Worm (Caenorhabditis elegans) whole organism, young adult: ENCODE data around the gene riok-3.

ENCODE experiments used
- B0261.1 ChIP-seq: sonication (generic microtip); optimal IDR thresholded peaks from 2 replicates; lab custom pipeline; 2016; ENCODE audit warnings: mild to moderate bottlenecking, missing genetic modification characterization, moderate library complexity, missing compliant biosample characterization
- B0336.3 ChIP-seq: fragments of 200-800 bp; sonication (Bioruptor generic); IDR thresholded peaks from 2 replicates; pipeline ENCODE4 v1.3.6; 2022; ENCODE audit warnings: missing genetic modification characterization, missing compliant biosample characterization
- C17E4.6 ChIP-seq: fragments of 200-800 bp; sonication (Bioruptor generic); IDR thresholded peaks from 2 replicates; pipeline ENCODE4 v1.3.6; 2022; ENCODE audit warnings: missing genetic modification reagents, missing genetic modification characterization, missing compliant biosample characterization
- D2030.7 ChIP-seq: fragments of 200-800 bp; sonication (Bioruptor generic); IDR thresholded peaks from 2 replicates; pipeline ENCODE4 v1.3.6; 2022; ENCODE audit warnings: missing genetic modification reagents, missing genetic modification characterization, missing compliant biosample characterization
- F33H1.4 ChIP-seq: fragments of 200-800 bp; sonication (Bioruptor generic); IDR thresholded peaks from 2 replicates; pipeline ENCODE4 v1.3.6; 2022; ENCODE audit warnings: missing genetic modification reagents, missing genetic modification characterization, missing compliant biosample characterization
- Y53G8AR.9 ChIP-seq: fragments of 200-800 bp; sonication (Bioruptor generic); conservative IDR thresholded peaks from 2 replicates; pipeline ENCODE4 v1.3.6; 2022; ENCODE audit warnings: missing genetic modification reagents, missing genetic modification characterization, missing compliant biosample characterization
- Y79H2A.3 ChIP-seq: fragments of 200-800 bp; sonication (Bioruptor generic); conservative IDR thresholded peaks from 2 replicates; pipeline ENCODE4 v1.3.6; 2022; ENCODE audit warnings: missing genetic modification reagents, missing genetic modification characterization, missing compliant biosample characterization
- aptf-2 ChIP-seq: fragments of 200-800 bp; sonication (Bioruptor generic); conservative IDR thresholded peaks from 2 replicates; pipeline ENCODE4 v1.3.6; 2022; ENCODE audit warnings: missing genetic modification reagents, missing genetic modification characterization, missing compliant biosample characterization
- athp-1 ChIP-seq: sonication (generic microtip); optimal IDR thresholded peaks from 2 replicates; lab custom pipeline; 2017; ENCODE audit warnings: mild to moderate bottlenecking, missing genetic modification characterization, missing compliant biosample characterization
- attf-3 ChIP-seq: fragments of 200-800 bp; sonication (Bioruptor generic); conservative IDR thresholded peaks from 2 replicates; pipeline ENCODE4 v1.3.6; 2022; ENCODE audit warnings: missing genetic modification reagents, missing genetic modification characterization, missing compliant biosample characterization
- attf-5 ChIP-seq: fragments of 200-800 bp; sonication (Bioruptor generic); optimal IDR thresholded peaks from 2 replicates; lab custom pipeline; 2018; ENCODE audit warnings: mild to moderate bottlenecking, missing genetic modification characterization, missing compliant biosample characterization
- bed-2 ChIP-seq: fragments of 200-800 bp; sonication (Bioruptor generic); IDR thresholded peaks from 2 replicates; pipeline ENCODE4 v1.3.6; 2022; ENCODE audit warnings: missing genetic modification reagents, missing genetic modification characterization, missing compliant biosample characterization
- cebp-2 ChIP-seq: fragments of 200-800 bp; sonication (Bioruptor generic); IDR thresholded peaks from 2 replicates; pipeline ENCODE4 v1.3.6; 2022; ENCODE audit warnings: missing genetic modification characterization, missing compliant biosample characterization
- ceh-40 ChIP-seq: fragments of 200-800 bp; sonication (Bioruptor generic); IDR thresholded peaks from 2 replicates; pipeline ENCODE4 v1.3.6; 2022; ENCODE audit warnings: missing genetic modification characterization, missing compliant biosample characterization
- ceh-79 ChIP-seq: sonication (generic microtip); optimal IDR thresholded peaks from 2 replicates; lab custom pipeline; 2017; ENCODE audit warnings: mild to moderate bottlenecking, missing genetic modification characterization, missing compliant biosample characterization
- ceh-91 ChIP-seq: fragments of 200-800 bp; sonication (Bioruptor generic); IDR thresholded peaks from 2 replicates; pipeline ENCODE4 v1.3.6; 2022; ENCODE audit warnings: missing genetic modification reagents, missing genetic modification characterization, missing compliant biosample characterization
- chd-7 ChIP-seq: sonication (generic microtip); optimal IDR thresholded peaks from 2 replicates; lab custom pipeline; 2016; ENCODE audit warnings: mild to moderate bottlenecking, missing genetic modification characterization, moderate library complexity, missing compliant biosample characterization
- dox-1 ChIP-seq: fragments of 200-800 bp; sonication (Bioruptor generic); IDR thresholded peaks from 2 replicates; pipeline ENCODE4 v1.3.6; 2022; ENCODE audit warnings: missing genetic modification reagents, missing genetic modification characterization, missing compliant biosample characterization
- dpl-1 ChIP-seq: fragments of 150-350 bp; optimal IDR thresholded peaks from 2 replicates; lab custom pipeline; 2014; ENCODE audit warnings: missing biosample characterization, missing genetic modification reagents, missing genetic modification characterization
- efl-1 ChIP-seq: fragments of 150-350 bp; optimal IDR thresholded peaks from 2 replicates; lab custom pipeline; 2014; ENCODE audit warnings: missing biosample characterization, missing genetic modification reagents, missing genetic modification characterization
- him-1 ChIP-seq: sonication (generic microtip); optimal IDR thresholded peaks from 2 replicates; lab custom pipeline; 2016; ENCODE audit warnings: missing genotype, missing genetic modification reagents, missing genetic modification characterization, missing compliant biosample characterization
- hmg-1.2 ChIP-seq: fragments of 200-800 bp; sonication (Bioruptor generic); IDR thresholded peaks from 2 replicates; pipeline ENCODE4 v1.3.6; 2022; ENCODE audit warnings: missing genetic modification reagents, missing genetic modification characterization, missing compliant biosample characterization
- hrde-1 ChIP-seq: sonication (generic microtip); optimal IDR thresholded peaks from 2 replicates; lab custom pipeline; 2016; ENCODE audit warnings: missing genetic modification characterization, mild to moderate bottlenecking, missing compliant biosample characterization, moderate library complexity, missing genotype, missing genetic modification reagents, borderline replicate concordance
- let-526 ChIP-seq: fragments of 200-800 bp; sonication (Bioruptor generic); IDR thresholded peaks from 2 replicates; pipeline ENCODE4 v1.3.6; 2022; ENCODE audit warnings: missing genetic modification reagents, missing genetic modification characterization, missing compliant biosample characterization
- lin-26 ChIP-seq: fragments of 200-800 bp; sonication (Bioruptor generic); IDR thresholded peaks from 2 replicates; pipeline ENCODE4 v1.3.6; 2022; ENCODE audit warnings: missing genetic modification reagents, missing genetic modification characterization, missing compliant biosample characterization
- lin-54 ChIP-seq: fragments of 200-800 bp; sonication (Bioruptor generic); optimal IDR thresholded peaks from 2 replicates; lab custom pipeline; 2018; ENCODE audit warnings: mild to moderate bottlenecking, missing genetic modification characterization, missing compliant biosample characterization
- lsl-1 ChIP-seq: fragments of 200-800 bp; sonication (Bioruptor generic); optimal IDR thresholded peaks from 2 replicates; lab custom pipeline; 2018; ENCODE audit warnings: mild to moderate bottlenecking, missing genetic modification characterization, moderate library complexity, missing compliant biosample characterization
- lsy-27 ChIP-seq: sonication (generic microtip); optimal IDR thresholded peaks from 2 replicates; lab custom pipeline; 2017; ENCODE audit warnings: missing genetic modification characterization, mild to moderate bottlenecking, missing compliant biosample characterization, antibody characterized with exemption, missing genotype, borderline replicate concordance; ENCODE audit not compliant: insufficient read depth
- madf-10 ChIP-seq: sonication (generic microtip); optimal IDR thresholded peaks from 2 replicates; lab custom pipeline; 2016; ENCODE audit warnings: mild to moderate bottlenecking, missing genetic modification characterization, missing compliant biosample characterization
- madf-6 ChIP-seq: fragments of 200-800 bp; sonication (Bioruptor generic); IDR thresholded peaks from 2 replicates; pipeline ENCODE4 v1.3.6; 2022; ENCODE audit warnings: missing genetic modification reagents, missing genetic modification characterization, missing compliant biosample characterization
- mcd-1 ChIP-seq: fragments of 200-800 bp; sonication (Bioruptor generic); IDR thresholded peaks from 2 replicates; pipeline ENCODE4 v1.3.6; 2022; ENCODE audit warnings: missing genetic modification reagents, missing genetic modification characterization, missing compliant biosample characterization
- mel-28 ChIP-seq: sonication (generic microtip); optimal IDR thresholded peaks from 2 replicates; lab custom pipeline; 2016; ENCODE audit warnings: borderline replicate concordance, mild to moderate bottlenecking, missing genetic modification characterization, missing compliant biosample characterization
- nfya-2 ChIP-seq: fragments of 200-800 bp; sonication (Bioruptor generic); IDR thresholded peaks from 2 replicates; pipeline ENCODE4 v1.3.6; 2022; ENCODE audit warnings: missing genetic modification reagents, missing genetic modification characterization, missing compliant biosample characterization
- nhr-120 ChIP-seq: fragments of 200-800 bp; sonication (Bioruptor generic); IDR thresholded peaks from 2 replicates; pipeline ENCODE4 v1.3.6; 2022; ENCODE audit warnings: missing genetic modification characterization, missing compliant biosample characterization
- pbrm-1 ChIP-seq: fragments of 200-800 bp; sonication (Bioruptor generic); IDR thresholded peaks from 2 replicates; pipeline ENCODE4 v1.3.6; 2022; ENCODE audit warnings: missing genetic modification reagents, missing genetic modification characterization, missing compliant biosample characterization
- rcor-1 ChIP-seq: fragments of 200-800 bp; sonication (Bioruptor generic); IDR thresholded peaks from 2 replicates; pipeline ENCODE4 v1.3.6; 2022; ENCODE audit warnings: missing genetic modification reagents, missing genetic modification characterization, missing compliant biosample characterization
- snpc-3.4 ChIP-seq: sonication (generic microtip); optimal IDR thresholded peaks from 2 replicates; lab custom pipeline; 2017; ENCODE audit warnings: missing genetic modification characterization, mild to moderate bottlenecking, missing compliant biosample characterization, antibody characterized with exemption, moderate library complexity, missing genotype, missing genetic modification reagents
- snpc-4 ChIP-seq, 5 experiments: fragments of 150-350 bp in 1 of 5; sonication (generic microtip) in 4 of 5; optimal IDR thresholded peaks; 2 replicates each; lab custom pipeline; 2014 to 2018; ENCODE audit warnings: missing genetic modification characterization in 5 of 5, missing biosample characterization in 3 of 5, antibody characterized with exemption in 2 of 5, mild to moderate bottlenecking in 2 of 5, missing compliant biosample characterization in 2 of 5, missing genotype in 2 of 5, moderate library complexity in 2 of 5, missing genetic modification reagents in 1 of 5
- tbp1 ChIP-seq: fragments of 200-800 bp; sonication (Bioruptor generic); optimal IDR thresholded peaks from 2 replicates; lab custom pipeline; 2018; ENCODE audit warnings: mild to moderate bottlenecking, missing genetic modification characterization, missing compliant biosample characterization
- tbx-9 ChIP-seq: sonication (generic microtip); optimal IDR thresholded peaks from 2 replicates; lab custom pipeline; 2016; ENCODE audit warnings: borderline replicate concordance, missing genetic modification characterization, inconsistent platforms, missing compliant biosample characterization
- tlf-1 ChIP-seq: fragments of 200-800 bp; sonication (Bioruptor generic); optimal IDR thresholded peaks from 2 replicates; lab custom pipeline; 2018; ENCODE audit warnings: mild to moderate bottlenecking, missing genetic modification characterization, missing compliant biosample characterization
- unc-130 ChIP-seq: sonication (generic microtip); optimal IDR thresholded peaks from 2 replicates; lab custom pipeline; 2016; ENCODE audit warnings: missing genetic modification reagents, missing genetic modification characterization, missing compliant biosample characterization
- xnd-1 ChIP-seq: sonication (generic microtip); optimal IDR thresholded peaks from 2 replicates; lab custom pipeline; 2016; ENCODE audit warnings: missing genotype, missing genetic modification reagents, missing genetic modification characterization, missing compliant biosample characterization
- ztf-26 ChIP-seq: sonication (generic microtip); optimal IDR thresholded peaks from 2 replicates; lab custom pipeline; 2017; ENCODE audit warnings: missing genetic modification characterization, missing compliant biosample characterization

The riok-3 gene

ce11 chrIII:9796448-9796847 lies 8.4 kb downstream of the riok-3 start, which contains the start of gene srxa-10:
Gene srxa-10, minus strand, starts transcription at chrIII:9796548.
- TF ChIP-seq lsy-27 (tag; lab: Kevin White, UChicago) = no peak
- TF ChIP-seq athp-1 (tag; lab: Kevin White, UChicago) = no peak
- no peak for TF ChIP-seq attf-5
- no peak for TF ChIP-seq pbrm-1 (GFP tag; lab: Robert Waterston, UW)
- TF ChIP-seq Y79H2A.3 = no peak
- TF ChIP-seq mel-28 = no peak
- no peak for TF ChIP-seq let-526 (GFP tag; lab: Robert Waterston, UW)
- TF ChIP-seq, all 124 proteins: peak for 0

ce11 chrIII:9793592-9794417 lies 11.0 kb downstream of the riok-3 start, which contains the start of the genes R10E11.9 and mcm-6:
Gene R10E11.9, minus strand, starts transcription at chrIII:9793642.
Gene mcm-6, plus strand, starts transcription at chrIII:9794367.
- TF ChIP-seq madf-10 (tag; lab: Kevin White, UChicago) (no peak), dpl-1 (GFP tag; lab: Kevin White, UChicago) (peak; percentile 66), snpc-4 (GFP tag; optimal IDR thresholded peaks at IDR 0.05; lab: Kevin White, UChicago) (no peak), snpc-4 (tag; optimal IDR thresholded peaks at IDR 0.05; lab: Kevin White, UChicago) (peak in 1 of 4 experiments; percentile 4), hrde-1 (no peak), ceh-91 (GFP tag; lab: Robert Waterston, UW) (peak; percentile 72), aptf-2 (GFP tag; lab: Robert Waterston, UW) (no peak), tbx-9 (tag; lab: Kevin White, UChicago) (no peak), athp-1 (tag; lab: Kevin White, UChicago) (no peak), snpc-3.4 (peak; percentile 66), B0336.3 (GFP tag; lab: Robert Waterston, UW) (0 out of 2 replicates have a peak, but pooled peaks have one; percentile 15), nfya-2 (GFP tag; lab: Robert Waterston, UW) (no peak), lin-26 (GFP tag; lab: Robert Waterston, UW) (no peak), attf-3 (no peak), nhr-120 (GFP tag; lab: Robert Waterston, UW) (no peak), mcd-1 (peak; percentile 13; the same call in 1 of the 2 replicates), chd-7 (tag; lab: Kevin White, UChicago) (no peak), madf-6 (GFP tag; lab: Robert Waterston, UW) (peak; percentile 94), dox-1 (GFP tag; lab: Robert Waterston, UW) (peak; percentile 68), bed-2 (no peak), lin-54 (peak; percentile 80), F33H1.4 (GFP tag; lab: Robert Waterston, UW) (peak; percentile 86), unc-130 (peak; percentile 37), ztf-26 (tag; lab: Kevin White, UChicago) (no peak), ceh-40 (GFP tag; lab: Robert Waterston, UW) (no peak), him-1 (tag; lab: Kevin White, UChicago) (peak; percentile 52), Y53G8AR.9 (no peak), rcor-1 (GFP tag; lab: Robert Waterston, UW) (0 out of 2 replicates have a peak, but pooled peaks have one; percentile 19), tbp1 (no peak), Y79H2A.3 (0 out of 2 replicates have a peak, but pooled peaks have one; percentile 6), cebp-2 (GFP tag; lab: Robert Waterston, UW) (no peak), efl-1 (GFP tag; lab: Kevin White, UChicago) (peak; percentile 87), lsl-1 (GFP tag; lab: Kevin White, UChicago) (peak; percentile 92), lsy-27 (tag; lab: Kevin White, UChicago) (no peak), D2030.7 (GFP tag; lab: Robert Waterston, UW) (peak; percentile 55), B0261.1 (tag; lab: Kevin White, UChicago) (no peak), xnd-1 (tag; lab: Kevin White, UChicago) (peak; percentile 81), tlf-1 (GFP tag; lab: Kevin White, UChicago) (peak; percentile 3), attf-5 (peak; percentile 0), hmg-1.2 (GFP tag; lab: Robert Waterston, UW) (peak; percentile 96), C17E4.6 (GFP tag; lab: Robert Waterston, UW) (no peak), ceh-79 (tag; lab: Kevin White, UChicago) (no peak)
